Fruit fly (Drosophila melanogaster) whole organism, wandering third instar larva: ENCODE measurements around the gene ppk18.

Experiments used
- Abd-B ChIP-seq: fragments of >200 bp; optimal IDR thresholded peaks from 2 replicates; lab custom pipeline; 2017; ENCODE audit warnings: missing biosample characterization, missing genetic modification characterization
- Dfd ChIP-seq: fragments of >200 bp; optimal IDR thresholded peaks from 2 replicates; lab custom pipeline; 2017; ENCODE audit warnings: missing biosample characterization, missing genetic modification characterization
- Hr78 ChIP-seq: fragments of >200 bp; optimal IDR thresholded peaks from 2 replicates; lab custom pipeline; 2017; ENCODE audit warnings: missing biosample characterization, missing genetic modification characterization
- Jra ChIP-seq: sonication (Bioruptor generic); optimal IDR thresholded peaks from 2 replicates; lab custom pipeline; 2016; ENCODE audit warnings: missing biosample characterization, missing genetic modification characterization
- foxo ChIP-seq, 2 experiments: fragments of 200-800 bp; sonication (Bioruptor generic); optimal IDR thresholded peaks; 2 replicates in 1 of 2; 3 replicates in 1 of 2; lab custom pipeline; 2016 to 2017; ENCODE audit warnings: missing biosample characterization in 2 of 2, missing genetic modification characterization in 2 of 2
- h ChIP-seq: fragments of 200-800 bp; sonication (Bioruptor generic); optimal IDR thresholded peaks from 3 replicates; lab custom pipeline; 2016; ENCODE audit warnings: missing biosample characterization, mild to moderate bottlenecking, missing genetic modification characterization
- woc ChIP-seq: sonication (Bioruptor generic); optimal IDR thresholded peaks from 2 replicates; lab custom pipeline; 2016; ENCODE audit warnings: missing biosample characterization, mild to moderate bottlenecking, missing genetic modification characterization

DNA sequence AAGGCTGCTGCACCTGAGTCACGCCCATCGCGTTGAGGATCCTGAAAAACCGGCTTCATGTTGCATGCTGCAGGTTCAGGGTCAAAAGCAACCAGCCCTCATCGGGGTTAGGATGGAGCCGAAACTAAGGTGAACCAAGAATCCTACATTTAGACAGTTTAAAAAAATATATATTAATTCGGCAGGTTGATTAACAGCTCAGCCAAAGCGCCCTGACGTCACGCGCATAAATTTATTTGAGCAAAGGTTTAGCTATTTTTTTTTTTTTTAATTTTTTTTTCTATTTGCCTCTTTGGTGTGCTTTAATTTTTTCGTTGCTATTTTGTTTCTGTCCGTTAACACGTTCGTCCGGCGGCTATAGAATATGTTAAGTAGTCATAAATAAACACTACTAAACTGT lies 13.7 kb upstream of the ppk18 start:
- no peak for TF ChIP-seq woc (GFP tag; lab: Kevin White, UChicago)
- no peak for TF ChIP-seq Jra
- no peak for TF ChIP-seq Hr78 (GFP tag; lab: Kevin White, UChicago)
- TF ChIP-seq Abd-B, result no peak
- no peak for TF ChIP-seq foxo (GFP tag; optimal IDR thresholded peaks at IDR 0.05; lab: Kevin White, UChicago)
- no peak for TF ChIP-seq Dfd (GFP tag; lab: Kevin White, UChicago)
- no peak for TF ChIP-seq h
